Fruit fly (Drosophila melanogaster) whole organism, embryonic: ENCODE measurements around the gene Uggt.

Experiments used
- Atf3 ChIP-seq: fragments of 200-800 bp; sonication (Bioruptor generic); optimal IDR thresholded peaks from 3 replicates; lab custom pipeline; 2016; ENCODE audit warnings: missing biosample characterization, missing genetic modification characterization
- Bteb2 ChIP-seq: fragments of 200-800 bp; sonication (Bioruptor generic); optimal IDR thresholded peaks from 2 replicates; lab custom pipeline; 2016; ENCODE audit warnings: missing biosample characterization, missing genetic modification characterization
- CG10147 ChIP-seq: fragments of 200-800 bp; sonication (Bioruptor generic); optimal IDR thresholded peaks from 2 replicates; lab custom pipeline; 2019; ENCODE audit warnings: missing biosample characterization, mild to moderate bottlenecking, missing genetic modification characterization, moderate library complexity
- CG10209 ChIP-seq: fragments of 200-800 bp; sonication (Bioruptor generic); optimal IDR thresholded peaks from 3 replicates; lab custom pipeline; 2017; ENCODE audit warnings: missing biosample characterization, mild to moderate bottlenecking, missing genetic modification characterization, missing genetic modification reagents
- CG10321 ChIP-seq: fragments of 200-800 bp; sonication (Bioruptor generic); IDR thresholded peaks from 2 replicates; pipeline ENCODE4 v1.3.6; 2022; ENCODE audit warnings: missing biosample characterization, missing genetic modification characterization
- CG11560 ChIP-seq: fragments of 200-800 bp; sonication (Bioruptor generic); IDR thresholded peaks from 3 replicates; pipeline ENCODE4 v1.3.6; 2022; ENCODE audit warnings: missing biosample characterization, missing genetic modification characterization
- CG11696 ChIP-seq: fragments of 200-800 bp; sonication (Bioruptor generic); IDR thresholded peaks from 2 replicates; pipeline ENCODE4 v1.3.6; 2022; ENCODE audit warnings: missing biosample characterization, missing genetic modification characterization
- CG12155 ChIP-seq: fragments of 200-800 bp; sonication (Bioruptor generic); optimal IDR thresholded peaks from 3 replicates; lab custom pipeline; 2016; ENCODE audit warnings: missing biosample characterization, missing genetic modification characterization
- CG12942 ChIP-seq: fragments of 200-800 bp; sonication (Bioruptor generic); optimal IDR thresholded peaks from 3 replicates; lab custom pipeline; 2016; ENCODE audit warnings: missing biosample characterization, missing genetic modification characterization
- CG17568 ChIP-seq: fragments of 200-800 bp; sonication (Bioruptor generic); optimal IDR thresholded peaks from 2 replicates; lab custom pipeline; 2018; ENCODE audit warnings: missing biosample characterization, mild to moderate bottlenecking, missing genetic modification characterization, moderate library complexity
- CG2678 ChIP-seq: fragments of 200-800 bp; sonication (Bioruptor generic); optimal IDR thresholded peaks from 3 replicates; lab custom pipeline; 2019; ENCODE audit warnings: missing biosample characterization, mild to moderate bottlenecking, missing genetic modification characterization, moderate library complexity
- CG34224 ChIP-seq: fragments of 200-800 bp; sonication (Bioruptor generic); IDR thresholded peaks from 3 replicates; pipeline ENCODE4 v1.3.6; 2022; ENCODE audit warnings: missing biosample characterization, missing genetic modification characterization; ENCODE audit not compliant: partially characterized antibody
- CG34422 ChIP-seq: fragments of 200-800 bp; sonication (Bioruptor generic); IDR thresholded peaks from 3 replicates; pipeline ENCODE4 v1.3.6; 2022; ENCODE audit warnings: missing biosample characterization, missing genetic modification characterization
- CG4282 ChIP-seq: fragments of 200-800 bp; sonication (Bioruptor generic); optimal IDR thresholded peaks from 2 replicates; lab custom pipeline; 2016; ENCODE audit warnings: missing biosample characterization, missing genetic modification characterization
- CG6272 ChIP-seq: fragments of 200-800 bp; sonication (Bioruptor generic); IDR thresholded peaks from 2 replicates; pipeline ENCODE4 v1.3.6; 2022; ENCODE audit warnings: missing biosample characterization, missing genetic modification characterization
- CG6689 ChIP-seq: fragments of 200-800 bp; sonication (Bioruptor generic); IDR thresholded peaks from 2 replicates; pipeline ENCODE4 v1.3.6; 2022; ENCODE audit warnings: missing biosample characterization, missing genetic modification characterization
- CG7987 ChIP-seq: fragments of 200-800 bp; sonication (Bioruptor generic); optimal IDR thresholded peaks from 2 replicates; lab custom pipeline; 2018; ENCODE audit warnings: missing biosample characterization, mild to moderate bottlenecking, missing genetic modification characterization, moderate library complexity
- CHES-1-like ChIP-seq: fragments of 200-800 bp; sonication (Bioruptor generic); optimal IDR thresholded peaks from 2 replicates; lab custom pipeline; 2016; ENCODE audit warnings: missing biosample characterization, missing genetic modification characterization
- Dbx ChIP-seq: fragments of 200-800 bp; sonication (Bioruptor generic); IDR thresholded peaks from 3 replicates; pipeline ENCODE4 v1.3.6; 2022; ENCODE audit warnings: missing biosample characterization, missing genetic modification characterization
- Dek ChIP-seq: fragments of 200-800 bp; sonication (Bioruptor generic); optimal IDR thresholded peaks from 3 replicates; lab custom pipeline; 2019; ENCODE audit warnings: missing biosample characterization, mild to moderate bottlenecking, missing genetic modification characterization, moderate library complexity
- Ets65A ChIP-seq: fragments of 200-800 bp; sonication (Bioruptor generic); peaks from one replicate; lab custom pipeline; 2016; ENCODE audit warnings: missing biosample characterization, missing genetic modification characterization
- Meics ChIP-seq: fragments of 200-800 bp; sonication (Bioruptor generic); optimal IDR thresholded peaks from 2 replicates; lab custom pipeline; 2017; ENCODE audit warnings: missing biosample characterization, mild to moderate bottlenecking, missing genetic modification characterization
- Myb ChIP-seq: fragments of 200-800 bp; sonication (Bioruptor generic); optimal IDR thresholded peaks from 2 replicates; lab custom pipeline; 2016; ENCODE audit warnings: missing biosample characterization, missing genetic modification characterization
- Nf-YB ChIP-seq: fragments of 200-800 bp; sonication (Bioruptor generic); optimal IDR thresholded peaks from 3 replicates; lab custom pipeline; 2019; ENCODE audit warnings: missing biosample characterization, mild to moderate bottlenecking, missing genetic modification characterization, moderate library complexity
- NfI ChIP-seq: fragments of 200-800 bp; sonication (Bioruptor generic); optimal IDR thresholded peaks from 3 replicates; lab custom pipeline; 2018; ENCODE audit warnings: missing biosample characterization, mild to moderate bottlenecking, missing genetic modification characterization, moderate library complexity
- PHDP ChIP-seq: fragments of 200-800 bp; sonication (Bioruptor generic); optimal IDR thresholded peaks from 3 replicates; lab custom pipeline; 2018; ENCODE audit warnings: missing biosample characterization, mild to moderate bottlenecking, missing genetic modification characterization, moderate library complexity
- Scr ChIP-seq: fragments of 200-800 bp; sonication (Bioruptor generic); IDR thresholded peaks from 2 replicates; pipeline ENCODE4 v1.3.6; 2022; ENCODE audit warnings: missing biosample characterization, missing genetic modification characterization; ENCODE audit not compliant: partially characterized antibody
- Trl ChIP-seq, 3 experiments: fragments of >200 bp in 2 of 3; fragments of 200-800 bp in 1 of 3; sonication (Bioruptor generic) in 1 of 3; optimal IDR thresholded peaks; 2 replicates in 1 of 3; 3 replicates in 2 of 3; lab custom pipeline; 2016 to 2017; ENCODE audit warnings: missing biosample characterization in 1 of 3, missing genetic modification characterization in 1 of 3
- abd-A ChIP-seq: fragments of 200-800 bp; sonication (Bioruptor generic); optimal IDR thresholded peaks from 3 replicates; lab custom pipeline; 2019; ENCODE audit warnings: missing biosample characterization, mild to moderate bottlenecking, missing genetic modification characterization, moderate library complexity
- amos ChIP-seq: fragments of 200-800 bp; sonication (Bioruptor generic); IDR thresholded peaks from 2 replicates; pipeline ENCODE4 v1.3.6; 2022; ENCODE audit warnings: missing biosample characterization, missing genetic modification characterization; ENCODE audit not compliant: partially characterized antibody
- aop ChIP-seq: fragments of 200-800 bp; sonication (Bioruptor generic); IDR thresholded peaks from 2 replicates; pipeline ENCODE4 v1.3.6; 2022; ENCODE audit warnings: missing biosample characterization, missing genetic modification characterization
- bigmax ChIP-seq: fragments of 200-800 bp; sonication (Bioruptor generic); optimal IDR thresholded peaks from 2 replicates; lab custom pipeline; 2018; ENCODE audit warnings: missing biosample characterization, mild to moderate bottlenecking, missing genetic modification characterization
- cato ChIP-seq: fragments of 200-800 bp; sonication (Bioruptor generic); optimal IDR thresholded peaks from 2 replicates; lab custom pipeline; 2016; ENCODE audit warnings: missing biosample characterization, missing genetic modification characterization, borderline replicate concordance
- caup ChIP-seq: fragments of 200-800 bp; sonication (Bioruptor generic); optimal IDR thresholded peaks from 3 replicates; lab custom pipeline; 2017; ENCODE audit warnings: missing biosample characterization, mild to moderate bottlenecking, missing genetic modification characterization, moderate library complexity; ENCODE audit not compliant: severe bottlenecking
- esg ChIP-seq: fragments of 200-800 bp; sonication (Bioruptor generic); conservative IDR thresholded peaks from 2 replicates; pipeline ENCODE4 v1.3.6; 2022; ENCODE audit warnings: missing biosample characterization, missing genetic modification characterization
- fd96Cb ChIP-seq: fragments of 200-800 bp; sonication (Bioruptor generic); optimal IDR thresholded peaks from 2 replicates; lab custom pipeline; 2018; ENCODE audit warnings: missing biosample characterization, mild to moderate bottlenecking, missing genetic modification characterization, moderate library complexity
- gt ChIP-seq: fragments of 200-800 bp; sonication (Bioruptor generic); IDR thresholded peaks from 2 replicates; pipeline ENCODE4 v1.3.6; 2022; ENCODE audit warnings: missing biosample characterization, missing genetic modification characterization
- hb ChIP-seq: fragments of 200-800 bp; sonication (Bioruptor generic); IDR thresholded peaks from 3 replicates; pipeline ENCODE4 v1.3.6; 2022; ENCODE audit warnings: missing biosample characterization, missing genetic modification characterization; ENCODE audit not compliant: partially characterized antibody
- mam ChIP-seq: fragments of 200-800 bp; sonication (Bioruptor generic); optimal IDR thresholded peaks from 3 replicates; lab custom pipeline; 2016; ENCODE audit warnings: missing biosample characterization, missing genetic modification characterization
- nom ChIP-seq: fragments of 200-800 bp; sonication (Bioruptor generic); optimal IDR thresholded peaks from 2 replicates; lab custom pipeline; 2017; ENCODE audit warnings: missing biosample characterization, missing genetic modification characterization, mild to moderate bottlenecking, moderate library complexity, missing genetic modification reagents
- pita ChIP-seq: fragments of 200-800 bp; sonication (Bioruptor generic); optimal IDR thresholded peaks from 2 replicates; lab custom pipeline; 2017; ENCODE audit warnings: missing biosample characterization, mild to moderate bottlenecking, missing genetic modification characterization
- sc ChIP-seq, 3 experiments: fragments of >200 bp in 2 of 3; fragments of 200-800 bp in 1 of 3; sonication (Bioruptor generic) in 1 of 3; optimal IDR thresholded peaks; 2 replicates in 2 of 3; 3 replicates in 1 of 3; lab custom pipeline; 2017; ENCODE audit warnings: mild to moderate bottlenecking in 1 of 3, missing biosample characterization in 1 of 3, missing genetic modification characterization in 1 of 3, missing genetic modification reagents in 1 of 3
- sd ChIP-seq: fragments of 200-800 bp; sonication (Bioruptor generic); optimal IDR thresholded peaks from 3 replicates; lab custom pipeline; 2018; ENCODE audit warnings: missing biosample characterization, mild to moderate bottlenecking, missing genetic modification characterization, moderate library complexity
- sim ChIP-seq: fragments of 200-800 bp; sonication (Bioruptor generic); IDR thresholded peaks from 2 replicates; pipeline ENCODE4 v1.3.6; 2022; ENCODE audit warnings: missing biosample characterization, missing genetic modification characterization
- sob ChIP-seq: fragments of 200-800 bp; sonication (Bioruptor generic); IDR thresholded peaks from 2 replicates; pipeline ENCODE4 v1.3.6; 2022; ENCODE audit warnings: missing biosample characterization, missing genetic modification characterization
- ssp ChIP-seq: fragments of 200-800 bp; sonication (Bioruptor generic); IDR thresholded peaks from 2 replicates; pipeline ENCODE4 v1.3.6; 2022; ENCODE audit warnings: missing biosample characterization, missing genetic modification characterization
- trh ChIP-seq: fragments of 200-800 bp; sonication (Bioruptor generic); optimal IDR thresholded peaks from 2 replicates; lab custom pipeline; 2016; ENCODE audit warnings: missing biosample characterization, missing genetic modification characterization
- wek ChIP-seq: fragments of 200-800 bp; sonication (Bioruptor generic); optimal IDR thresholded peaks from 3 replicates; lab custom pipeline; 2018; ENCODE audit warnings: missing biosample characterization, mild to moderate bottlenecking, missing genetic modification characterization, moderate library complexity
- zf30C ChIP-seq: fragments of 200-800 bp; sonication (Bioruptor generic); optimal IDR thresholded peaks from 3 replicates; lab custom pipeline; 2018; ENCODE audit warnings: missing biosample characterization, mild to moderate bottlenecking, missing genetic modification characterization

The Uggt gene

DNA sequence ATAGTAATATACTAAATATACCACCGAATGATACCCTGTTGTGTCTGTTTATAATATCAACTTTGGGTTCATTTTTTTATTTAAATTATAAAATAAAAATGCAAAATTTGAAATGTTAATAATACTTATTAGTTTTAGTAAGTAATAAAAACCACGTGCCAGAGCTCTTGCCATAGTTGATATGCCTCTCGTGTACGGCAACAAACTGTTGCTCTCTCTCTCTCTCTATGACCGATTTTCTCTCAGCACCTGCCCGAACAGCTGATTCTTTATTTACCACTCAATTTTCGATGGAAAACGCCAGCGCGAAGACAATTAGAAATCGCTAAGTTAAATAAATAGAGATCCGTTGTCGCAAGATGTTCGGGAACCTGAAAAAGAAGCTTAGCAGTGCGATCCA is 5.0 kb upstream of the Uggt start, which contains the start of gene Dysb:
Gene Dysb (plus strand): TSS at position 251 of the 400 bp plus-strand sequence.
- TF ChIP-seq PHDP (tag; lab: Kevin White, UChicago) (peak; percentile 91), CHES-1-like (peak; percentile 53), Dbx (GFP tag; lab: Robert Waterston, UW) (peak; percentile 92), CG11560 (tag; lab: Robert Waterston, UW) (peak; percentile 35; the same call in 1 of the 3 replicates), CG6272 (GFP tag; lab: Robert Waterston, UW) (peak; percentile 64; the same call in 1 of the 2 replicates), Nf-YB (GFP tag; lab: Kevin White, UChicago) (peak; percentile 70), CG12155 (peak; percentile 79), gt (peak; percentile 10; the same call in 1 of the 2 replicates), trh (GFP tag; lab: Kevin White, UChicago) (peak; percentile 17), esg (GFP tag; lab: Robert Waterston, UW) (peak; percentile 84), NfI (GFP tag; lab: Kevin White, UChicago) (peak; percentile 86), Trl (optimal IDR thresholded peaks at IDR 0.05; lab: Kevin White, UChicago) (peak; percentile 82 to 84), Trl (GFP tag; optimal IDR thresholded peaks at IDR 0.05; lab: Kevin White, UChicago) (peak; percentile 64), nom (GFP tag; lab: Kevin White, UChicago) (peak; percentile 87), sob (GFP tag; lab: Robert Waterston, UW) (peak; percentile 91), fd96Cb (tag; lab: Kevin White, UChicago) (peak; percentile 78), CG12942 (GFP tag; lab: Kevin White, UChicago) (peak; percentile 73), CG4282 (GFP tag; lab: Kevin White, UChicago) (no peak), bigmax (no peak), aop (peak; percentile 74), Bteb2 (GFP tag; lab: Kevin White, UChicago) (peak; percentile 56), Ets65A (GFP tag; lab: Kevin White, UChicago) (no peak), CG2678 (peak; percentile 90), caup (GFP tag; lab: Kevin White, UChicago) (peak; percentile 88), Dek (tag; lab: Kevin White, UChicago) (peak; percentile 92), cato (peak; percentile 54), CG10321 (peak; percentile 66), CG34224 (GFP tag; lab: Robert Waterston, UW) (peak; percentile 53), zf30C (GFP tag; lab: Kevin White, UChicago) (no peak), CG10209 (GFP tag; lab: Kevin White, UChicago) (peak; percentile 88), CG10147 (GFP tag; lab: Kevin White, UChicago) (peak; percentile 81), hb (GFP tag; lab: Robert Waterston, UW) (no peak), Meics (GFP tag; lab: Kevin White, UChicago) (peak; percentile 89), Myb (GFP tag; lab: Kevin White, UChicago) (peak; percentile 4), CG11696 (GFP tag; lab: Robert Waterston, UW) (peak; percentile 91), pita (GFP tag; lab: Kevin White, UChicago) (no peak), CG6689 (GFP tag; lab: Robert Waterston, UW) (peak; percentile 86), Scr (GFP tag; lab: Robert Waterston, UW) (no peak), amos (GFP tag; lab: Robert Waterston, UW) (no peak), abd-A (peak; percentile 32), Atf3 (GFP tag; lab: Kevin White, UChicago) (peak; percentile 15), CG7987 (peak; percentile 70), wek (GFP tag; lab: Kevin White, UChicago) (peak; percentile 32), CG34422 (GFP tag; lab: Robert Waterston, UW) (peak; percentile 89), CG17568 (peak; percentile 86), mam (peak; percentile 75), sim (GFP tag; lab: Robert Waterston, UW) (peak; percentile 72), ssp (no peak; the same call in none of the 2 replicates), sd (tag; lab: Kevin White, UChicago) (peak; percentile 63), sc (optimal IDR thresholded peaks at IDR 0.05; lab: Kevin White, UChicago) (no peak), sc (GFP tag; optimal IDR thresholded peaks at IDR 0.05; lab: Kevin White, UChicago) (peak; percentile 66)
